Fruit fly (Drosophila melanogaster): ENCODE measurements around the gene CG10477.

- TF ChIP-seq fru (GFP tag; optimal IDR thresholded peaks at IDR 0.05) (no peak), psq (GFP tag; optimal IDR thresholded peaks at IDR 0.05) (no peak), Dfd (GFP tag; optimal IDR thresholded peaks at IDR 0.05) (no peak), Myc (optimal IDR thresholded peaks at IDR 0.05) (no peak), Hnf4 (GFP tag; optimal IDR thresholded peaks at IDR 0.05) (no peak), pan (optimal IDR thresholded peaks at IDR 0.05) (no peak), lola (GFP tag; optimal IDR thresholded peaks at IDR 0.05) (no peak), br (GFP tag; optimal IDR thresholded peaks at IDR 0.05) (no peak), sv (GFP tag; optimal IDR thresholded peaks at IDR 0.05) (no peak), GATAd (GFP tag; optimal IDR thresholded peaks at IDR 0.05) (no peak)
Observed at dm6 chr3L:5992916-5993315, 41.5 kb downstream of the CG10477 start.

All from whole organism, wandering third instar larva.